Fruit fly (Drosophila melanogaster) whole organism, wandering third instar larva: ENCODE results near the gene CG40298.
"Not testable (repeated sequence)": the region's sequence is repeated elsewhere in the genome, so short reads cannot be mapped to it uniquely, and the experiment has no call there.

ENCODE experiments used
- CG32264 ChIP-seq: fragments of 200-800 bp; sonication (Bioruptor generic); optimal IDR thresholded peaks from 2 replicates; lab custom pipeline; 2016; ENCODE audit warnings: missing biosample characterization, missing genetic modification characterization
- CG9705 ChIP-seq: fragments of 200-800 bp; sonication (Bioruptor generic); optimal IDR thresholded peaks from 2 replicates; lab custom pipeline; 2018; ENCODE audit warnings: missing biosample characterization, mild to moderate bottlenecking, missing genetic modification characterization
- CrebA ChIP-seq: fragments of 200-800 bp; sonication (Bioruptor generic); optimal IDR thresholded peaks from 2 replicates; lab custom pipeline; 2016; ENCODE audit warnings: missing biosample characterization, mild to moderate bottlenecking, missing genetic modification characterization, borderline replicate concordance
- Dif ChIP-seq: fragments of 200-275, 200-300 bp; sonication (Bioruptor generic); optimal IDR thresholded peaks from 2 replicates; lab custom pipeline; 2018; ENCODE audit warnings: missing biosample characterization, missing genetic modification characterization; ENCODE audit not compliant: partially characterized antibody
- GATAd ChIP-seq: sonication (Bioruptor generic); optimal IDR thresholded peaks from 2 replicates; lab custom pipeline; 2016; ENCODE audit warnings: missing biosample characterization, missing genetic modification characterization
- HLH106 ChIP-seq: fragments of 200-800 bp; optimal IDR thresholded peaks from 3 replicates; lab custom pipeline; 2019; ENCODE audit warnings: missing biosample characterization, mild to moderate bottlenecking, missing genetic modification characterization, moderate library complexity
- Hnf4 ChIP-seq: fragments of 200-800 bp; sonication (Bioruptor generic); optimal IDR thresholded peaks from 2 replicates; lab custom pipeline; 2016; ENCODE audit warnings: missing biosample characterization, mild to moderate bottlenecking, missing genetic modification characterization
- Hr78 ChIP-seq: fragments of >200 bp; optimal IDR thresholded peaks from 2 replicates; lab custom pipeline; 2017; ENCODE audit warnings: missing biosample characterization, missing genetic modification characterization
- Hr83 ChIP-seq: fragments of 200-300 bp; sonication (Bioruptor generic); optimal IDR thresholded peaks from 2 replicates; lab custom pipeline; 2016; ENCODE audit warnings: missing biosample characterization, mild to moderate bottlenecking, missing genetic modification characterization, moderate library complexity; ENCODE audit not compliant: poor library complexity, severe bottlenecking
- Jra ChIP-seq: sonication (Bioruptor generic); optimal IDR thresholded peaks from 2 replicates; lab custom pipeline; 2016; ENCODE audit warnings: missing biosample characterization, missing genetic modification characterization
- Mio ChIP-seq: sonication (Bioruptor generic); optimal IDR thresholded peaks from 2 replicates; lab custom pipeline; 2016; ENCODE audit warnings: missing biosample characterization, missing genetic modification characterization
- Myc ChIP-seq: fragments of >200 bp; optimal IDR thresholded peaks from 2 replicates; lab custom pipeline; 2017
- N ChIP-seq: fragments of >200 bp; optimal IDR thresholded peaks from 2 replicates; lab custom pipeline; 2018; ENCODE audit warnings: missing biosample characterization, missing external identifiers, missing genetic modification characterization
- OdsH ChIP-seq: fragments of 200-800 bp; sonication (Bioruptor generic); optimal IDR thresholded peaks from 2 replicates; lab custom pipeline; 2016; ENCODE audit warnings: missing biosample characterization, mild to moderate bottlenecking, missing genetic modification characterization
- Rel ChIP-seq, 2 experiments: fragments of 200-800 bp; sonication (Bioruptor generic) in 1 of 2; optimal IDR thresholded peaks; 2 replicates in 1 of 2; 3 replicates in 1 of 2; lab custom pipeline; 2016 to 2019; ENCODE audit warnings: mild to moderate bottlenecking in 2 of 2, missing biosample characterization in 2 of 2, missing genetic modification characterization in 2 of 2, moderate library complexity in 1 of 2
- br ChIP-seq: fragments of 200-800 bp; sonication (Bioruptor generic); optimal IDR thresholded peaks from 2 replicates; lab custom pipeline; 2016; ENCODE audit warnings: missing biosample characterization, missing genetic modification characterization
- brk ChIP-seq: fragments of 200-800 bp; sonication (Bioruptor generic); optimal IDR thresholded peaks from 2 replicates; lab custom pipeline; 2016; ENCODE audit warnings: missing biosample characterization, mild to moderate bottlenecking, missing genetic modification characterization
- dl ChIP-seq, 2 experiments: fragments of 175-275, 200-275 bp in 1 of 2; fragments of 200-275 bp in 1 of 2; sonication (Bioruptor generic); optimal IDR thresholded peaks; lab custom pipeline; 2018; ENCODE audit warnings: mild to moderate bottlenecking in 2 of 2, missing biosample characterization in 2 of 2, missing genetic modification characterization in 2 of 2, moderate library complexity in 2 of 2; ENCODE audit not compliant: partially characterized antibody in 2 of 2, insufficient read depth in 1 of 2
- dmrt93B ChIP-seq: fragments of 200-800 bp; sonication (Bioruptor generic); optimal IDR thresholded peaks from 2 replicates; lab custom pipeline; 2018; ENCODE audit warnings: missing biosample characterization, mild to moderate bottlenecking, missing genetic modification characterization
- foxo ChIP-seq, 2 experiments: fragments of 200-800 bp; sonication (Bioruptor generic); optimal IDR thresholded peaks; 2 replicates in 1 of 2; 3 replicates in 1 of 2; lab custom pipeline; 2016 to 2017; ENCODE audit warnings: missing biosample characterization in 2 of 2, missing genetic modification characterization in 2 of 2
- fru ChIP-seq: fragments of 200-800 bp; sonication (Bioruptor generic); optimal IDR thresholded peaks from 3 replicates; lab custom pipeline; 2016; ENCODE audit warnings: missing biosample characterization, mild to moderate bottlenecking, missing genetic modification characterization
- h ChIP-seq: fragments of 200-800 bp; sonication (Bioruptor generic); optimal IDR thresholded peaks from 3 replicates; lab custom pipeline; 2016; ENCODE audit warnings: missing biosample characterization, mild to moderate bottlenecking, missing genetic modification characterization
- jim ChIP-seq: fragments of 175-275, 200-325 bp; sonication (Bioruptor generic); optimal IDR thresholded peaks from 2 replicates; lab custom pipeline; 2016; ENCODE audit warnings: missing biosample characterization, mild to moderate bottlenecking, missing genetic modification characterization
- lola ChIP-seq: fragments of >200 bp; optimal IDR thresholded peaks from 2 replicates; lab custom pipeline; 2017; ENCODE audit warnings: missing biosample characterization, missing genetic modification characterization
- pan ChIP-seq: fragments of >200 bp; optimal IDR thresholded peaks from 2 replicates; lab custom pipeline; 2017
- psq ChIP-seq: fragments of 200-800 bp; sonication (Bioruptor generic); optimal IDR thresholded peaks from 3 replicates; lab custom pipeline; 2017; ENCODE audit warnings: missing biosample characterization, mild to moderate bottlenecking, missing genetic modification characterization, moderate library complexity
- rgr ChIP-seq: fragments of 200-800 bp; sonication (Bioruptor generic); optimal IDR thresholded peaks from 3 replicates; lab custom pipeline; 2016; ENCODE audit warnings: missing biosample characterization, mild to moderate bottlenecking, missing genetic modification characterization
- sv ChIP-seq: fragments of 200-800 bp; sonication (Bioruptor generic); optimal IDR thresholded peaks from 3 replicates; lab custom pipeline; 2016; ENCODE audit warnings: missing biosample characterization, missing genetic modification characterization
- usp ChIP-seq: fragments of >200 bp; optimal IDR thresholded peaks from 2 replicates; lab custom pipeline; 2017; ENCODE audit warnings: missing biosample characterization, missing genetic modification characterization
- woc ChIP-seq: sonication (Bioruptor generic); optimal IDR thresholded peaks from 2 replicates; lab custom pipeline; 2016; ENCODE audit warnings: missing biosample characterization, mild to moderate bottlenecking, missing genetic modification characterization

The CG40298 gene

dm6 chr3L:23726261-23726879, at the start of gene CG40298:
Gene CG40298, plus strand, starts transcription at chr3L:23726829.
- TF ChIP-seq HLH106 (tag; lab: Kevin White, UChicago) (no peak), Hnf4 (no peak), foxo (GFP tag; optimal IDR thresholded peaks at IDR 0.05; lab: Kevin White, UChicago) (no peak), rgr (GFP tag; lab: Kevin White, UChicago) (no peak), CG32264 (no peak), Hr83 (no peak), brk (GFP tag; lab: Kevin White, UChicago) (no peak), Rel (GFP tag; optimal IDR thresholded peaks at IDR 0.05; lab: Kevin White, UChicago) (no peak), Rel (tag; optimal IDR thresholded peaks at IDR 0.05; lab: Kevin White, UChicago) (no peak), fru (GFP tag; lab: Kevin White, UChicago) (no peak), Hr78 (GFP tag; lab: Kevin White, UChicago) (no peak), woc (GFP tag; lab: Kevin White, UChicago) (no peak), CrebA (GFP tag; lab: Kevin White, UChicago) (no peak), usp (GFP tag; lab: Kevin White, UChicago) (no peak)

DNA sequence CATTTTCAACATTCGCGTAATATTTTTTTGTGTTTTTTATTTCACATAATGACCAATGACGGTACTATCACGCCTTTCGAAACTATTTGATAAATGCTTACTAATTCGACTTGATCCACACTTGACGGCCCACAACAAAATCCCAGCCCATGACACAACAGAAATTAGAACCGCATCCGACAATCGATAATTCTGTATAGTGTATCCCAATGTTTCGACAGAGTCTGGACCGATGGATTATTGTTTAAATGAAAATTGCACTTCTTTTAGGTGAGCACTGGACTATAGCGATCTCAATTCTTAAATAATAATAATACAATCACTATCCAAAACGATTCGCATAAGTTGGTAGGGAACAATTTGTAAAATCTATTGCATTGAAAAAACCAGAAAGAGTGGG, 40.5 kb upstream of the CG40298 start:
- TF ChIP-seq CG9705 (GFP tag; lab: Kevin White, UChicago) (no peak), N (no peak), Mio (no peak), woc (GFP tag; lab: Kevin White, UChicago) (no peak), dl (GFP tag; optimal IDR thresholded peaks at IDR 0.05; lab: Kevin White, UChicago; ENCODE audit: insufficient read depth in 1 of 2, partially characterized antibody in 2 of 2) (no peak), Hr83 (no peak), OdsH (no peak), foxo (GFP tag; optimal IDR thresholded peaks at IDR 0.05; lab: Kevin White, UChicago) (no peak), Myc (no peak), lola (no peak), Jra (GFP tag; lab: Kevin White, UChicago) (no peak), pan (lab: Kevin White, UChicago) (no peak), sv (GFP tag; lab: Kevin White, UChicago) (no peak), GATAd (GFP tag; lab: Kevin White, UChicago) (no peak), h (no peak)

DNA sequence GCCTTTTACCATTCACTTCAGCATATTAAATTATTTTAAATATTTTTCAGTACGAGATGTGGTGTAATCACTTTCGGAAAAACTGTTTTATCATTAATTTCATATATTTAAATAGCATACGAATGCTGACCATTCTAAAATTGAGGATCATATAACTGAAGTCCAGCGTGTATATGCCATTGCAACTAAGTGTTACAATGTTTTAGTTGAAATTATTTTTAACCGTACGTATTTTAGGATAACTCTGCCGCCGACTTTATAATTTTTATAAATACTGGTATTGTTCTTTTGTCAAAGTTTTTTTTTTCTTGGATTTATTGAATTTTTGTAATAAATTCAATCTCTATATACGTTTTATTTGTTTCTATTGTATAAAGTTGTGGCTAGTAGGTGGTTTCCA, 36.8 kb upstream of the CG40298 start:
- TF ChIP-seq sv (GFP tag; lab: Kevin White, UChicago) (no peak), br (no peak), jim (GFP tag; lab: Kevin White, UChicago) (no peak), Hnf4 (no peak), N (no peak), lola (no peak), psq (GFP tag; lab: Kevin White, UChicago) (no peak), dmrt93B (GFP tag; lab: Kevin White, UChicago) (no peak), Jra (GFP tag; lab: Kevin White, UChicago) (no peak), pan (lab: Kevin White, UChicago) (no peak), foxo (GFP tag; optimal IDR thresholded peaks at IDR 0.05; lab: Kevin White, UChicago) (no peak), Hr83 (no peak), Mio (no peak)

DNA sequence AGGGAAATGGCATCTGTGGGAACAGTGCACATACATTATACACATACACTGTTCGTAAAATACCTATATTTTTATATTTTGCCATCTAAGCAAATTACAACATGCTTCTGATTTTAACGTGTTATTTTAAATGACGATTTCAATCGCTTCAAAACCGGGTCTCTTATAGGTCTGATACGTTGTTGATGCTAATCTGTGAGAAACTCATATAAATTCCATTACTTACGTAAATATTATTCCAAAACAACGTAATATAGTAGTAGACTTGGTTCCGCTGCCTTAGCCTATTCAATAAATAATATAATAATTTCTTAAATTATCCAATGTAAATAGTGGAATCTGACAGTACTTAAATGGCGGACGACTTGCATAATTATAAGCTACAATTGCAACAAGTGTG, 11.9 kb upstream of the CG40298 start, which contains the start of gene Spf30:
TSS of gene Spf30 (plus strand) at position 252 of the 400 bp plus-strand sequence.
- TF ChIP-seq foxo (GFP tag; optimal IDR thresholded peaks at IDR 0.05; lab: Kevin White, UChicago) (no peak), woc (GFP tag; lab: Kevin White, UChicago) (peak; percentile 15), N (peak; percentile 67)

dm6 chr3L:23737660-23738059, 11.0 kb downstream of the CG40298 start, which contains the start of gene CG17698:
Gene CG17698, plus strand, starts transcription at chr3L:23737960.
- not testable (repeated sequence) for TF ChIP-seq N, Dif, br
